Fruit fly (Drosophila melanogaster): ENCODE results near the gene Pcp.

DNA sequence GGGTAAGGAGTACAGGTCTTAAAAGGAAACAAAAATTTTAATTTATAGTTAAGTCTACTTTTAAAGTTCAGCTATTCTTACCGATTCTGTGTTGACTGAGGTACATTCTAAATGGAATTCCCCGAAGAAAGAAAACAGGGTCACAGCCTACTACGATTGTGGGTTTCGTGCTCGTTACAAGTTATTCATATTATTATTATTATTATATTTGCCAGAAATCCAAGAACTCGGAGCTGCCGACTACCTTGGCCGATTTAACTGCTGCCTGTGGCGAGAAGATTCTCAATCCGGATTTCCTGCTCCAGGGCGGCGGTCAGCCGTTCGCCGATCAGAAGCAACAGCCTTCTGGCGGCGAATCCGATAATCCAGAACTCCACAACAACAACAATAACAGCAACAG is 39.3 kb downstream of the Pcp start, which contains the start of gene Mst27D:
- TF ChIP-seq CG8478 (optimal IDR thresholded peaks at IDR 0.05) (no peak), pan (optimal IDR thresholded peaks at IDR 0.05) (no peak), EcR (GFP tag; optimal IDR thresholded peaks at IDR 0.05) (no peak), psq (optimal IDR thresholded peaks at IDR 0.05) (no peak), Dll (optimal IDR thresholded peaks at IDR 0.05) (no peak), usp (GFP tag; optimal IDR thresholded peaks at IDR 0.05) (no peak)

All from whole organism.